Fruit fly (Drosophila melanogaster): ENCODE measurements around the gene ovo.

DNA sequence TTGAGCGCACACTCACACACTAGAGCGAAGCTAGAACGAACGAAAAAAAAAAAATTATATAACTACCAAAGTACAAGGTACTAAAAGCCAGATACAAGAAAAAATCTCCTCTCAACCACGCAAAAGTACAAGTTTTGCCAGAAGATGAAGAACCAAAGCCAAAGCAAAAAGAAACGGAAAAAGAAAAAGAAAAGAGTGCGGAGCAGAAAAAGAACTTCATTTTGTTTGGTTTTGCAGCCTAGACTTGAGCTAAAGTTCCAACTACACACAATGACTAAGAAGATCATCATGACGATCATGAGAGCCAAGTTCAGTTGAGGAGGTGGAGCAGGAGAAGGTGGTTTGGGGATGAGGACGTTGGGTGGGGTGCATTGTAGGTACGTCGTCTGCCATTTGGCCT is 3.0 kb downstream of the ovo start:
- TF ChIP-seq rn (GFP tag; IDR thresholded peaks at IDR 0.05) = no peak
- no peak for TF ChIP-seq CG4496 (GFP tag; IDR thresholded peaks at IDR 0.05)
- no peak for TF ChIP-seq Ets98B (GFP tag; IDR thresholded peaks at IDR 0.05)
- no peak for TF ChIP-seq CG10348 (GFP tag; IDR thresholded peaks at IDR 0.05)
- TF ChIP-seq Snoo (tag; optimal IDR thresholded peaks at IDR 0.05) = no peak

Measured in whole organism, pupa.